Worm (Caenorhabditis elegans): ENCODE results near the gene kel-3.

- TF ChIP-seq fkh-6 (tag; optimal IDR thresholded peaks at IDR 0.05) (no peak), nhr-11 (tag; optimal IDR thresholded peaks at IDR 0.05) (no peak), ceh-14 (tag; optimal IDR thresholded peaks at IDR 0.05) (no peak), pha-4 (tag; optimal IDR thresholded peaks at IDR 0.05) (no peak), pag-3 (tag; optimal IDR thresholded peaks at IDR 0.05; ENCODE audit: borderline replicate concordance) (no peak), hlh-13 (GFP tag; optimal IDR thresholded peaks at IDR 0.05) (no peak), pros-1 (tag; optimal IDR thresholded peaks at IDR 0.05) (no peak)
Measured at ce11 chrIII:13436843-13437242, 27.8 kb upstream of the kel-3 start, which contains the start of gene F45G2.9.

All from whole organism, late embryonic.